Fruit fly (Drosophila melanogaster) whole organism, prepupa: ENCODE data around the gene Hn.

Source experiments
- Blimp-1 ChIP-seq: fragments of 200-800 bp; sonication (Bioruptor generic); optimal IDR thresholded peaks from 3 replicates; lab custom pipeline; 2017; ENCODE audit warnings: missing biosample characterization, missing genetic modification characterization, mild to moderate bottlenecking, moderate library complexity, missing genetic modification reagents
- CG10669 ChIP-seq: fragments of 200-800 bp; sonication (Bioruptor generic); optimal IDR thresholded peaks from 3 replicates; lab custom pipeline; 2018; ENCODE audit warnings: missing biosample characterization, mild to moderate bottlenecking, missing genetic modification characterization, moderate library complexity
- CG11294 ChIP-seq: fragments of 200-800 bp; sonication (Bioruptor generic); IDR thresholded peaks from 2 replicates; pipeline ENCODE4 v1.3.6; 2022; ENCODE audit warnings: missing biosample characterization, missing genetic modification characterization
- CG11762 ChIP-seq: fragments of 200-800 bp; sonication (Bioruptor generic); optimal IDR thresholded peaks from 3 replicates; lab custom pipeline; 2016; ENCODE audit warnings: missing biosample characterization, missing genetic modification characterization; ENCODE audit not compliant: insufficient read depth
- CG3919 ChIP-seq: fragments of 200-800 bp; sonication (Bioruptor generic); optimal IDR thresholded peaks from 3 replicates; lab custom pipeline; 2016; ENCODE audit warnings: missing biosample characterization, missing genetic modification characterization
- CG6163 ChIP-seq: fragments of 200-800 bp; sonication (Bioruptor generic); IDR thresholded peaks from 3 replicates; pipeline ENCODE4 v1.3.6; 2022; ENCODE audit warnings: missing biosample characterization, missing genetic modification characterization
- CG6792 ChIP-seq: fragments of 200-800 bp; sonication (Bioruptor generic); optimal IDR thresholded peaks from 3 replicates; lab custom pipeline; 2016; ENCODE audit warnings: missing biosample characterization, missing genetic modification characterization
- OdsH ChIP-seq: fragments of 200-800 bp; sonication (Bioruptor generic); optimal IDR thresholded peaks from 3 replicates; lab custom pipeline; 2016; ENCODE audit warnings: missing biosample characterization, missing genetic modification characterization
- Sox15 ChIP-seq: fragments of 200-800 bp; sonication (Bioruptor generic); optimal IDR thresholded peaks from 3 replicates; lab custom pipeline; 2016; ENCODE audit warnings: missing biosample characterization, missing genetic modification characterization
- esn ChIP-seq: fragments of 200-800 bp; sonication (Bioruptor generic); optimal IDR thresholded peaks from 2 replicates; lab custom pipeline; 2016; ENCODE audit warnings: missing biosample characterization, mild to moderate bottlenecking, missing genetic modification characterization, moderate library complexity
- fd85E ChIP-seq: fragments of 200-800 bp; sonication (Bioruptor generic); optimal IDR thresholded peaks from 3 replicates; lab custom pipeline; 2016; ENCODE audit warnings: missing biosample characterization, missing genetic modification characterization

- no peak for TF ChIP-seq CG6792 (GFP tag; lab: Kevin White, UChicago)
- TF ChIP-seq fd85E (GFP tag; lab: Kevin White, UChicago), result no peak
- no peak for TF ChIP-seq CG6163 (GFP tag; lab: Robert Waterston, UW)
- no peak for TF ChIP-seq OdsH (GFP tag; lab: Kevin White, UChicago)
- no peak for TF ChIP-seq CG3919 (GFP tag; lab: Kevin White, UChicago)
- TF ChIP-seq Sox15 (GFP tag; lab: Kevin White, UChicago), result no peak
- TF ChIP-seq CG11762 (GFP tag; lab: Kevin White, UChicago), result no peak
- TF ChIP-seq CG10669 (GFP tag; lab: Kevin White, UChicago), result no peak
- TF ChIP-seq esn, result no peak
- TF ChIP-seq Blimp-1 (GFP tag; lab: Kevin White, UChicago), result no peak
- TF ChIP-seq CG11294 (GFP tag; lab: Robert Waterston, UW), result no peak
Measured at dm6 chr3L:7792775-7793174, 32.5 kb downstream of the Hn start.
